Worm (Caenorhabditis elegans) whole organism, late embryonic: ENCODE results near the gene plep-1.

ENCODE experiments used
- K02D7.2 ChIP-seq: sonication (generic microtip); optimal IDR thresholded peaks from 2 replicates; lab custom pipeline; 2017; ENCODE audit warnings: mild to moderate bottlenecking, missing genetic modification characterization, missing compliant biosample characterization
- ceh-31 ChIP-seq: sonication (generic microtip); optimal IDR thresholded peaks from 2 replicates; lab custom pipeline; 2016; ENCODE audit warnings: missing genetic modification characterization, missing compliant biosample characterization
- ceh-48 ChIP-seq: sonication (generic microtip); optimal IDR thresholded peaks from 2 replicates; lab custom pipeline; 2016; ENCODE audit warnings: missing genetic modification characterization, inconsistent platforms, missing compliant biosample characterization
- ceh-9 ChIP-seq: sonication (generic microtip); optimal IDR thresholded peaks from 2 replicates; lab custom pipeline; 2016; ENCODE audit warnings: mild to moderate bottlenecking, missing genetic modification characterization, inconsistent platforms, missing compliant biosample characterization
- fkh-10 ChIP-seq: fragments of 150-350 bp; optimal IDR thresholded peaks from 2 replicates; lab custom pipeline; 2014; ENCODE audit warnings: missing biosample characterization, missing genetic modification reagents, missing genetic modification characterization
- hlh-30 ChIP-seq: sonication (generic microtip); optimal IDR thresholded peaks from 2 replicates; lab custom pipeline; 2017; ENCODE audit warnings: antibody characterized with exemption, missing genetic modification characterization, missing compliant biosample characterization; ENCODE audit not compliant: insufficient read depth
- nhr-11 ChIP-seq: fragments of 150-350 bp; optimal IDR thresholded peaks from 2 replicates; lab custom pipeline; 2014; ENCODE audit warnings: missing biosample characterization, missing genetic modification characterization
- tbx-2 ChIP-seq: sonication (generic microtip); optimal IDR thresholded peaks from 2 replicates; lab custom pipeline; 2016; ENCODE audit warnings: missing genetic modification characterization, missing compliant biosample characterization

DNA sequence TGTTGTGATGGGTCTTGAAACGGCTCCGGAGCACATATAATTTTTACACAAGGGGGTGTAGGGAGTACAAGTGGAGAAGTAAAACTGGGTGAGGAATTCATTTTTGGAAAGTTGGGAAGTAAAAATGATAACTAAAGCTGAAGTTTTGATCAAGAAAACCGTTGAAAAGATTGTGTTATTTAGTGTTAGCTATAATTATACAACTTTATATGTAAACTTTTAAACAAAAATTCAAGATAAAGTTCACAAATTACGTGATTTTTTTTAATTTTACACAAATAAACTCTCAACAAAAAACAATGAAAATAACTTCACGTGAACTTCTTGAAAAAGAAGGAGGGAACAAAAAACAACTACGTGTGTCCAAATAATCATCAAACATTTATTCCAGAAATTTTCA lies 43.2 kb upstream of the plep-1 start, which contains the start of the genes H20J04.7 and H20J04.1:
- no peak for TF ChIP-seq ceh-48
- no peak for TF ChIP-seq K02D7.2 (tag; lab: Kevin White, UChicago)
- no peak for TF ChIP-seq ceh-31
- no peak for TF ChIP-seq nhr-11 (tag; lab: Kevin White, UChicago)
- no peak for TF ChIP-seq fkh-10
- TF ChIP-seq hlh-30 (tag; lab: Kevin White, UChicago): no peak
- no peak for TF ChIP-seq tbx-2
- no peak for TF ChIP-seq ceh-9 (tag; lab: Kevin White, UChicago)
